Fruit fly (Drosophila melanogaster): Measurements from ENCODE around the gene CG3402.

The CG3402 gene

DNA sequence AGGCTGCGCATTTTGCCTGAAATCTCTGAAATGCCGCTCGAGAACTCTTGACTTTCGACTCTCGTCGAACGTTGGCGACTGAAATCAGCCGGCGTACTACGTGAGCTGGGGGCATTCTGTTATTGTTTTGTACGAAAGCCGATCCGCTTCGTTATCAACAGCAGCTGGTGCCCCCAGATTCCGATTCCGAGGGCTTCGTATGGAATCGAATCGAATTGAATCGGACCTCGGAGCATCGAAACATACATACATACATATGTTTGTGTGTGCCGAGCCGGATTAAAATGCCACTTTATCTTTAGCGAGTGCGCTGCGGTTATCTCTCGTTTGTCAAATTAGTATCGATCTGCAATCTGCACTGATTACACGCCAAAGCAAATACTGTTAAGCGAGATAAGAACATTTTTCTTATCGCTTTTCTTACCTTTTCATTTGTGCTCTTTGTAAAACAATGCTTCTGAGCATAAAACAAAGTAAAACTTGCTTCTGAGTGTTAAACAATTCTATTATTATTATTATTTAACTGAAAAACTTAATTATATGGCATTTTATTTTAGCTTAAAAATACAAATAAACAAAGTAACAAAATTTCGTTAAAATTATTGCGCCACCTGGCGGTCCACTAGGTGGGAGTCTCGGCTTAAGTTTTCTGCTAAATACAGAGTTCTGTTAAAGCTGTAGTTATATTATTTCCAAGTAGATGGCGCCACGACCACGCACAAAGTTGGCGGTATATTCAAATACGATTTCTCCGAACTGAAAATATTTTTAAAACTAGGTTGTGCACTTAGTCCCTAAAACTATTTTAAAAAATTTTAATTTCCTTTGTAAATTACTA lies 46.0 kb downstream of the CG3402 start, which contains the start of gene Reg-2 (continued):
- no peak for TF ChIP-seq tup (GFP tag; optimal IDR thresholded peaks at IDR 0.05)
- TF ChIP-seq sd (tag; optimal IDR thresholded peaks at IDR 0.05) = peak; percentile 24
- TF ChIP-seq dpn (GFP tag; optimal IDR thresholded peaks at IDR 0.05) = peak in 1 of 2 experiments; percentile 12
- peak; percentile 28 for TF ChIP-seq pzg (GFP tag; optimal IDR thresholded peaks at IDR 0.05)
- TF ChIP-seq CG2120 (GFP tag; optimal IDR thresholded peaks at IDR 0.05) = peak; percentile 12
- peak; percentile 25; the same call in 1 of the 2 replicates for TF ChIP-seq CG9932 (GFP tag; IDR thresholded peaks at IDR 0.05)
- no peak for TF ChIP-seq CG1792 (GFP tag; optimal IDR thresholded peaks at IDR 0.05)
- no peak for TF ChIP-seq hb (GFP tag; IDR thresholded peaks at IDR 0.05; ENCODE audit: partially characterized antibody)
- no peak for TF ChIP-seq CG32767 (GFP tag; IDR thresholded peaks at IDR 0.05)
- no peak for TF ChIP-seq kni (GFP tag; optimal IDR thresholded peaks at IDR 0.05)
- no peak for TF ChIP-seq CG4404 (GFP tag; IDR thresholded peaks at IDR 0.05)
- TF ChIP-seq nmo (GFP tag; optimal IDR thresholded peaks at IDR 0.05) = peak; percentile 28
- TF ChIP-seq Usf (GFP tag; optimal IDR thresholded peaks at IDR 0.05) = no peak
- peak; percentile 42; the same call in 1 of the 2 replicates for TF ChIP-seq CG32532 (GFP tag; IDR thresholded peaks at IDR 0.05)
- no peak for TF ChIP-seq scrt (GFP tag; optimal IDR thresholded peaks at IDR 0.05)
- no peak for TF ChIP-seq CG7786 (GFP tag; optimal IDR thresholded peaks at IDR 0.05)
- TF ChIP-seq CG4854 (GFP tag; optimal IDR thresholded peaks at IDR 0.05) = no peak
- TF ChIP-seq Bdp1 (GFP tag; optimal IDR thresholded peaks at IDR 0.05) = no peak
- no peak for TF ChIP-seq CG16815 (GFP tag; optimal IDR thresholded peaks at IDR 0.05)
- TF ChIP-seq al (GFP tag; IDR thresholded peaks at IDR 0.05) = no peak
- no peak for TF ChIP-seq CG16813 (GFP tag; IDR thresholded peaks at IDR 0.05; ENCODE audit: partially characterized antibody)
- peak; percentile 64; the same call in 2 of the 3 replicates for TF ChIP-seq CG11456 (GFP tag; IDR thresholded peaks at IDR 0.05)
- no peak for TF ChIP-seq CG15269 (tag; optimal IDR thresholded peaks at IDR 0.05)
- TF ChIP-seq peb (GFP tag; IDR thresholded peaks at IDR 0.05) = no peak
- TF ChIP-seq CG8388 (GFP tag; optimal IDR thresholded peaks at IDR 0.05) = no peak
- peak; percentile 19 for TF ChIP-seq CG17385 (GFP tag; optimal IDR thresholded peaks at IDR 0.05)
- TF ChIP-seq CG13775 (GFP tag; optimal IDR thresholded peaks at IDR 0.05) = no peak
- TF ChIP-seq ATbp (GFP tag; optimal IDR thresholded peaks at IDR 0.05) = peak; percentile 6
- peak; percentile 99 for TF ChIP-seq CTCF (GFP tag; optimal IDR thresholded peaks at IDR 0.05)
- TF ChIP-seq CG10462 (GFP tag; optimal IDR thresholded peaks at IDR 0.05) = no peak
- TF ChIP-seq dm (GFP tag; optimal IDR thresholded peaks at IDR 0.05) = no peak
- no peak for TF ChIP-seq gro (GFP tag; optimal IDR thresholded peaks at IDR 0.05)
- TF ChIP-seq Oaz (GFP tag; IDR thresholded peaks at IDR 0.05) = no peak
- peak; percentile 36 for TF ChIP-seq Fer1 (GFP tag; optimal IDR thresholded peaks at IDR 0.05)
- no peak for TF ChIP-seq Dip2 (GFP tag; IDR thresholded peaks at IDR 0.05)
- no peak for TF ChIP-seq ara (GFP tag; IDR thresholded peaks at IDR 0.05)
- peak; percentile 80 for TF ChIP-seq sens-2 (GFP tag; IDR thresholded peaks at IDR 0.05)
- no peak for TF ChIP-seq CG4820 (GFP tag; optimal IDR thresholded peaks at IDR 0.05)
- TF ChIP-seq ato (GFP tag; IDR thresholded peaks at IDR 0.05; ENCODE audit: partially characterized antibody) = no peak
- no peak for TF ChIP-seq jing (GFP tag; optimal IDR thresholded peaks at IDR 0.05)
- TF ChIP-seq chinmo (GFP tag; IDR thresholded peaks at IDR 0.05; ENCODE audit: partially characterized antibody) = peak; percentile 86
- TF ChIP-seq stwl (tag; optimal IDR thresholded peaks at IDR 0.05) = peak; percentile 13
- no peak for TF ChIP-seq dan (GFP tag; IDR thresholded peaks at IDR 0.05)
- TF ChIP-seq row (GFP tag; IDR thresholded peaks at IDR 0.05) = no peak
- peak; percentile 98 for TF ChIP-seq exex (tag; optimal IDR thresholded peaks at IDR 0.05)
- TF ChIP-seq gcm2 (GFP tag; optimal IDR thresholded peaks at IDR 0.05) = no peak
- TF ChIP-seq CG12744 (GFP tag; optimal IDR thresholded peaks at IDR 0.05) = no peak
- TF ChIP-seq CG11723 (GFP tag; optimal IDR thresholded peaks at IDR 0.05) = no peak
- no peak for TF ChIP-seq Dll (GFP tag; IDR thresholded peaks at IDR 0.05; ENCODE audit: partially characterized antibody)
- TF ChIP-seq Abd-B (GFP tag; optimal IDR thresholded peaks at IDR 0.05) = no peak

Measured in whole organism, embryonic.